Worm (Caenorhabditis elegans) whole organism, L2 larva: ENCODE data around the gene col-117.
A peak's percentile ranks its signal among the peaks of the same experiment; 100 is the strongest.

Experiments
- blmp-1 ChIP-seq: sonication (generic microtip); optimal IDR thresholded peaks from 2 replicates; lab custom pipeline; 2017; ENCODE audit warnings: missing genetic modification characterization, mild to moderate bottlenecking, missing compliant biosample characterization, antibody characterized with exemption, moderate library complexity; ENCODE audit not compliant: insufficient read depth
- crh-2 ChIP-seq: sonication (generic microtip); optimal IDR thresholded peaks from 2 replicates; lab custom pipeline; 2017; ENCODE audit warnings: missing biosample characterization, missing genetic modification characterization
- dmd-4 ChIP-seq: sonication (generic microtip); optimal IDR thresholded peaks from 2 replicates; lab custom pipeline; 2017; ENCODE audit warnings: missing biosample characterization, missing genetic modification characterization
- elt-3 ChIP-seq: sonication (generic microtip); optimal IDR thresholded peaks from 2 replicates; lab custom pipeline; 2017; ENCODE audit warnings: missing biosample characterization, missing genetic modification characterization
- fos-1 ChIP-seq: fragments of 150-350 bp; optimal IDR thresholded peaks from 2 replicates; lab custom pipeline; 2014; ENCODE audit warnings: missing biosample characterization, missing genetic modification characterization
- gmeb-1 ChIP-seq: fragments of 150-350 bp; optimal IDR thresholded peaks from 2 replicates; lab custom pipeline; 2014; ENCODE audit warnings: missing biosample characterization, missing genetic modification characterization
- lin-13 ChIP-seq: fragments of 150-350 bp; optimal IDR thresholded peaks from 2 replicates; lab custom pipeline; 2014; ENCODE audit warnings: missing biosample characterization, missing genetic modification reagents, missing genetic modification characterization
- lsy-2 ChIP-seq, 2 experiments: fragments of 150-350 bp in 1 of 2; sonication (generic microtip) in 1 of 2; optimal IDR thresholded peaks; 2 replicates each; lab custom pipeline; 2014 to 2017; ENCODE audit warnings: missing biosample characterization in 2 of 2, missing genetic modification characterization in 2 of 2
- mdl-1 ChIP-seq, 2 experiments: fragments of 150-350 bp in 1 of 2; sonication (generic microtip) in 1 of 2; optimal IDR thresholded peaks; 2 replicates each; lab custom pipeline; 2017; ENCODE audit warnings: missing biosample characterization in 2 of 2, missing genetic modification characterization in 2 of 2
- nhr-21 ChIP-seq: fragments of 150-350 bp; optimal IDR thresholded peaks from 2 replicates; lab custom pipeline; 2014; ENCODE audit warnings: missing biosample characterization, missing genetic modification characterization
- nhr-25 ChIP-seq: fragments of 150-350 bp; sonication (generic microtip); optimal IDR thresholded peaks from 3 replicates; lab custom pipeline; 2014; ENCODE audit warnings: missing biosample characterization, missing genetic modification characterization
- snpc-4 ChIP-seq: fragments of 150-350 bp; optimal IDR thresholded peaks from 2 replicates; lab custom pipeline; 2014; ENCODE audit warnings: missing biosample characterization, missing genetic modification characterization
- unc-62 ChIP-seq: fragments of 150-350 bp; optimal IDR thresholded peaks from 2 replicates; lab custom pipeline; 2014; ENCODE audit warnings: missing biosample characterization, missing genetic modification reagents, missing genetic modification characterization
- ztf-11 ChIP-seq: sonication (generic microtip); optimal IDR thresholded peaks from 2 replicates; lab custom pipeline; 2017; ENCODE audit warnings: missing biosample characterization, missing genetic modification characterization

- no peak for TF ChIP-seq gmeb-1 (tag; lab: Kevin White, UChicago)
- TF ChIP-seq ztf-11 (tag; lab: Kevin White, UChicago) = no peak
- no peak for TF ChIP-seq fos-1 (tag; lab: Kevin White, UChicago)
- TF ChIP-seq nhr-21 = peak; percentile 23
- no peak for TF ChIP-seq snpc-4 (tag; lab: Kevin White, UChicago)
- TF ChIP-seq dmd-4 = no peak
- TF ChIP-seq nhr-25 (tag; lab: Kevin White, UChicago) = peak; percentile 29
- no peak for TF ChIP-seq elt-3 (tag; lab: Kevin White, UChicago)
- TF ChIP-seq mdl-1 (tag; optimal IDR thresholded peaks at IDR 0.05; lab: Kevin White, UChicago) = no peak
- no peak for TF ChIP-seq lin-13 (GFP tag; lab: Kevin White, UChicago)
- no peak for TF ChIP-seq unc-62
- no peak for TF ChIP-seq lsy-2 (tag; optimal IDR thresholded peaks at IDR 0.05; lab: Kevin White, UChicago)
- no peak for TF ChIP-seq blmp-1 (tag; lab: Kevin White, UChicago)
- TF ChIP-seq crh-2 = no peak
These were observed 8.8 kb downstream of the col-117 start for ce11 chrIV:8815162-8815561.
